Worm (Caenorhabditis elegans): ENCODE data around the gene irld-47.

The irld-47 gene

ce11 chrII:7794222-7794621 is 28.1 kb downstream of the irld-47 start, which contains the start of gene glr-4:
glr-4 (minus strand) TSS chrII:7794322.
- TF ChIP-seq daf-8 (GFP tag; IDR thresholded peaks at IDR 0.05), result no peak
- no peak for TF ChIP-seq dve-1 (tag; optimal IDR thresholded peaks at IDR 0.05; ENCODE audit: insufficient read depth)
- TF ChIP-seq lin-1 (GFP tag; IDR thresholded peaks at IDR 0.05), result no peak
- no peak for TF ChIP-seq F37D6.2 (tag; optimal IDR thresholded peaks at IDR 0.05)
- TF ChIP-seq mdl-1 (tag; optimal IDR thresholded peaks at IDR 0.05), result no peak
- no peak for TF ChIP-seq mxl-2 (GFP tag; conservative IDR thresholded peaks at IDR 0.05)
- no peak for TF ChIP-seq D1046.2 (GFP tag; IDR thresholded peaks at IDR 0.05)
- TF ChIP-seq unc-130 (GFP tag; optimal IDR thresholded peaks at IDR 0.05), result no peak
- TF ChIP-seq unc-62 (GFP tag; optimal IDR thresholded peaks at IDR 0.05 in 1 of 2), result no peak
- TF ChIP-seq unc-62 (tag; optimal IDR thresholded peaks at IDR 0.05), result no peak
- TF ChIP-seq skn-1 (tag; optimal IDR thresholded peaks at IDR 0.05), result no peak
- no peak for TF ChIP-seq vab-7 (GFP tag; IDR thresholded peaks at IDR 0.05)
- no peak for TF ChIP-seq nhr-111 (GFP tag; optimal IDR thresholded peaks at IDR 0.05)

- TF ChIP-seq set-16 (GFP tag; IDR thresholded peaks at IDR 0.05) (no peak), madf-5 (GFP tag; IDR thresholded peaks at IDR 0.05) (no peak), nhr-102 (tag; optimal IDR thresholded peaks at IDR 0.05) (no peak), tag-97 (GFP tag; IDR thresholded peaks at IDR 0.05) (no peak), madf-9 (GFP tag; conservative IDR thresholded peaks at IDR 0.05) (no peak)
Observed at ce11 chrII:7792514-7792913, 29.8 kb downstream of the irld-47 start.

ce11 chrII:7791408-7792050 is 30.8 kb downstream of the irld-47 start:
- TF ChIP-seq zip-11 (GFP tag; IDR thresholded peaks at IDR 0.05) (no peak), mdt-29 (GFP tag; IDR thresholded peaks at IDR 0.05) (no peak), lin-15B (tag; optimal IDR thresholded peaks at IDR 0.05) (no peak), ceh-28 (tag; optimal IDR thresholded peaks at IDR 0.05) (no peak), gei-8 (GFP tag; optimal IDR thresholded peaks at IDR 0.05) (no peak), snpc-1.2 (GFP tag; IDR thresholded peaks at IDR 0.05) (no peak), aha-1 (tag) (peak; percentile 63), ztf-7 (tag; optimal IDR thresholded peaks at IDR 0.05) (no peak), nhr-28 (tag; optimal IDR thresholded peaks at IDR 0.05) (no peak), mep-1 (tag; optimal IDR thresholded peaks at IDR 0.05) (peak; percentile 56), nhr-25 (tag; optimal IDR thresholded peaks at IDR 0.05; ENCODE audit: borderline replicate concordance, insufficient read depth) (peak; percentile 71), rbr-2 (tag; optimal IDR thresholded peaks at IDR 0.05) (no peak), mxl-2 (GFP tag; conservative IDR thresholded peaks at IDR 0.05) (no peak), php-3 (GFP tag; IDR thresholded peaks at IDR 0.05) (no peak), hmg-1.1 (GFP tag; IDR thresholded peaks at IDR 0.05) (no peak), skn-1 (tag; optimal IDR thresholded peaks at IDR 0.05) (no peak), nhr-6 (tag; optimal IDR thresholded peaks at IDR 0.05) (no peak), madf-5 (GFP tag; IDR thresholded peaks at IDR 0.05) (no peak), ceh-32 (tag; optimal IDR thresholded peaks at IDR 0.05; ENCODE audit: poor library complexity) (no peak), ama-1 (optimal IDR thresholded peaks at IDR 0.05) (peak; percentile 47), T20F7.1 (GFP tag; optimal IDR thresholded peaks at IDR 0.05) (peak; percentile 19), nhr-10 (tag; optimal IDR thresholded peaks at IDR 0.05) (no peak), nhr-41 (GFP tag; IDR thresholded peaks at IDR 0.05) (no peak), daf-12 (tag; optimal IDR thresholded peaks at IDR 0.05) (no peak), D1046.2 (GFP tag; IDR thresholded peaks at IDR 0.05) (no peak), ces-1 (GFP tag; optimal IDR thresholded peaks at IDR 0.05) (no peak), T26A8.4 (GFP tag; IDR thresholded peaks at IDR 0.05) (peak; percentile 25; the same call in 1 of the 2 replicates), unc-62 (GFP tag; optimal IDR thresholded peaks at IDR 0.05 in 1 of 2) (peak in 1 of 2 experiments; percentile 0), unc-62 (tag; optimal IDR thresholded peaks at IDR 0.05) (no peak)
